Fruit fly (Drosophila melanogaster): ENCODE data around the gene jv.

Gene jv

DNA sequence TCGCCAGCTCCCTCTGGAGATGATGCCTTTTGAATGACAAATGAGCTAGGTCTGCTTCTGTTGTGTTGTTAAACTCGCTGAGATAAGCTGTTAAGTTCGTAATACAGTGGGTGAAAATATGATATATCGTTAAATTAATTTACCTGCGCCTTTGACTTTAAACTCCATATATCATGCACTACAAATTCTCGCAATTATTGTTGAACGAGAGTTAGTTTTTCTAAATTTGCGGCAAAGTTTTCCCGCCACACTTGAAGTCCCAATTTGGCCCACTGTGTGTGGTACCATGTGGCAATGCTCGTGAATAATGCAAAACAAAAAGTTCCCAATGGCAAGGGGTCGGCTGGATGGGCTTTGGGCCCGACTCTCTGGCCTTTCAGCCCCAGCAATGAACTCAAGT, 12.6 kb downstream of the jv start (continued):
- TF ChIP-seq CG6808 (GFP tag; optimal IDR thresholded peaks at IDR 0.05) = peak; percentile 49
- TF ChIP-seq CG1621 (tag; optimal IDR thresholded peaks at IDR 0.05) = peak; percentile 43
- no peak for TF ChIP-seq fkh (GFP tag; optimal IDR thresholded peaks at IDR 0.05)
- no peak for TF ChIP-seq Hr38 (GFP tag; optimal IDR thresholded peaks at IDR 0.05)
- TF ChIP-seq Met (GFP tag; optimal IDR thresholded peaks at IDR 0.05) = peak; percentile 61
- TF ChIP-seq CG6276 (GFP tag; optimal IDR thresholded peaks at IDR 0.05) = peak; percentile 43
- peak; percentile 71 for TF ChIP-seq OdsH (GFP tag; optimal IDR thresholded peaks at IDR 0.05)
- TF ChIP-seq acj6 (GFP tag; optimal IDR thresholded peaks at IDR 0.05) = peak; percentile 62
- TF ChIP-seq dsx (GFP tag; optimal IDR thresholded peaks at IDR 0.05; ENCODE audit: poor library complexity, severe bottlenecking) = peak; percentile 39
- TF ChIP-seq CG32006 (GFP tag; optimal IDR thresholded peaks at IDR 0.05) = peak; percentile 71
- TF ChIP-seq net (GFP tag; optimal IDR thresholded peaks at IDR 0.05) = peak; percentile 65
- TF ChIP-seq eg (GFP tag; IDR thresholded peaks at IDR 0.05) = peak; percentile 76
- TF ChIP-seq esn (GFP tag; optimal IDR thresholded peaks at IDR 0.05) = no peak
- TF ChIP-seq CG9139 (GFP tag; optimal IDR thresholded peaks at IDR 0.05) = peak; percentile 24
- TF ChIP-seq topi (GFP tag; optimal IDR thresholded peaks at IDR 0.05) = peak; percentile 55
- TF ChIP-seq lz (GFP tag; optimal IDR thresholded peaks at IDR 0.05) = peak; percentile 48
- TF ChIP-seq CG10631 (GFP tag; optimal IDR thresholded peaks at IDR 0.05) = peak; percentile 50

DNA sequence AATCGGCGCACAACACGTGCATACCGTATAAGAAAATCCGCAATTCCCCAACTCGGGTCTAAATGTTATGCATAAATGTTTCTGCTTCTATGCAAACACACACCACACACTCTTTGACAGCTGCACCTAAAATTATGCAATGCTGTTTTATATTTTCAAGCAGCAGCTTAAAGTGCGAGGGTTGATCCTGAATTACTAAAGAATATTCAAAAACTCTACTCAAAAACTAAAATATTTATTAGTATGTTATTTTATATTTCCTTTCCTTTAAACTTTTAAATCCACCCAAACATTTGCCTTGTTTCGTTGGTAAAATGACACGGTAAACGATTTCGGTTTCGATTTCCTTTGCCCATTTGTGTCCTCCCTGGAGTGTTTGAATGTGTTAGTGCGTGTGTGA, 28.2 kb downstream of the jv start:
- TF ChIP-seq eg (GFP tag; IDR thresholded peaks at IDR 0.05) (peak; percentile 39; the same call in 1 of the 3 replicates), fd59A (GFP tag; optimal IDR thresholded peaks at IDR 0.05) (no peak)

- TF ChIP-seq net (GFP tag; optimal IDR thresholded peaks at IDR 0.05) (no peak), Hr39 (GFP tag; optimal IDR thresholded peaks at IDR 0.05) (no peak), CG16779 (tag; optimal IDR thresholded peaks at IDR 0.05) (no peak), Eip75B (GFP tag; optimal IDR thresholded peaks at IDR 0.05) (no peak), pdm3 (GFP tag; optimal IDR thresholded peaks at IDR 0.05) (no peak), CG6854 (GFP tag; optimal IDR thresholded peaks at IDR 0.05) (no peak)
These were observed 30.8 kb downstream of the jv start for dm6 chr3L:6558516-6558915.

- TF ChIP-seq CG6854 (GFP tag; optimal IDR thresholded peaks at IDR 0.05) = no peak
- peak; percentile 70 for TF ChIP-seq fkh (GFP tag; optimal IDR thresholded peaks at IDR 0.05)
- TF ChIP-seq Smox (GFP tag; optimal IDR thresholded peaks at IDR 0.05) = no peak
- TF ChIP-seq svp (GFP tag) = peak; percentile 77
- TF ChIP-seq eg (GFP tag; IDR thresholded peaks at IDR 0.05) = no peak
- no peak for TF ChIP-seq Sox14 (GFP tag; optimal IDR thresholded peaks at IDR 0.05)
- no peak for TF ChIP-seq Met (GFP tag; optimal IDR thresholded peaks at IDR 0.05)
These were observed 33.1 kb downstream of the jv start for dm6 chr3L:6556221-6556620.

DNA sequence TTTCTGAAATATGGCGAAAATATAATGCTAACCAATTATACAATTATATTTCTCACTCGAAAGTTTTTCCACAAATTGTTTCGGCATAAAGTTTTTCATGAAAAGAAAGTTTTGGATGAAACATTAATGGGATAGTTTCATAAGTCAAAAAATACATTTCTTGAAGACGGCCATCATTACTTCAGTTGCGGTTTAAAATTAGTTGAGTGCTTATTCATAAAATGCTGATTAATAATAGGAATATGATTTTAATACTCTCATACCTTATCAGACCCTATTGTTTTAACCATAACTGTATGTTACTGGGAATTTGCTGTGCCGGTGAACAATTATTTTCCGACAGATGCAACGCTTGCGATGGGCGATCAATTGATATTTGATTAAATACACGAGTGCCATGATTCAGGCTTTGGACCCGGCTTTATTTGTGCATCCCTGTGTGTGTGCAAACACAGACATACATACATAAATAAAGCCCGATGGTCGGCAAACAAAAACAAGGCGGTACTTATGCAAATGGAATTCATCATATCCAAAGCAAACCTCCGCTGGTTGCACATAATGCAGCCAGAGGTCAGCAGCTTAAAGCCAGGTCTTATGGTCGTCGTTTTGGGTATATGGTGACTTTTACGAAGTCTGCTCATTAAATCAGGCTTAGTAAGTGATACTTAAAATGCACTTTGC, 35.1 kb downstream of the jv start:
- TF ChIP-seq Sox14 (GFP tag; optimal IDR thresholded peaks at IDR 0.05) (no peak), Sox102F (GFP tag; optimal IDR thresholded peaks at IDR 0.05) (peak; percentile 21), cyc (GFP tag; optimal IDR thresholded peaks at IDR 0.05) (peak; percentile 3), CG8632 (GFP tag; optimal IDR thresholded peaks at IDR 0.05) (no peak), vri (GFP tag; optimal IDR thresholded peaks at IDR 0.05) (no peak), topi (GFP tag; optimal IDR thresholded peaks at IDR 0.05) (peak; percentile 6), eg (GFP tag; IDR thresholded peaks at IDR 0.05) (no peak), CG32006 (GFP tag; optimal IDR thresholded peaks at IDR 0.05) (peak; percentile 5), Met (GFP tag; optimal IDR thresholded peaks at IDR 0.05) (peak; percentile 24), Hr39 (GFP tag; optimal IDR thresholded peaks at IDR 0.05) (peak; percentile 19), svp (GFP tag) (peak; percentile 63), CG31627 (GFP tag; optimal IDR thresholded peaks at IDR 0.05) (peak; percentile 28), pdm3 (GFP tag; optimal IDR thresholded peaks at IDR 0.05) (peak; percentile 5)
